Fruit fly (Drosophila melanogaster) whole organism, embryonic: Measurements from ENCODE around the gene Elp3.

Experiments
- Awh ChIP-seq: fragments of 200-800 bp; sonication (Bioruptor generic); IDR thresholded peaks from 2 replicates; pipeline ENCODE4, ENCODE4 v1.3.6; 2022; ENCODE audit warnings: missing biosample characterization, missing genetic modification characterization
- CG10431 ChIP-seq: fragments of 200-800 bp; sonication (Bioruptor generic); optimal IDR thresholded peaks from 3 replicates; lab custom pipeline; 2018; ENCODE audit warnings: missing biosample characterization, mild to moderate bottlenecking, missing genetic modification characterization
- CG10543 ChIP-seq: fragments of 200-800 bp; sonication (Bioruptor generic); optimal IDR thresholded peaks from 3 replicates; lab custom pipeline; 2017; ENCODE audit warnings: missing biosample characterization, mild to moderate bottlenecking, missing genetic modification characterization, moderate library complexity
- CG12219 ChIP-seq: fragments of 200-800 bp; sonication (Bioruptor generic); optimal IDR thresholded peaks from 3 replicates; lab custom pipeline; 2018; ENCODE audit warnings: missing biosample characterization, mild to moderate bottlenecking, missing genetic modification characterization
- CG12942 ChIP-seq: fragments of 200-800 bp; sonication (Bioruptor generic); optimal IDR thresholded peaks from 3 replicates; lab custom pipeline; 2016; ENCODE audit warnings: missing biosample characterization, missing genetic modification characterization
- CG13894 ChIP-seq: fragments of 200-800 bp; sonication (Bioruptor generic); optimal IDR thresholded peaks from 3 replicates; lab custom pipeline; 2018; ENCODE audit warnings: missing biosample characterization, mild to moderate bottlenecking, missing genetic modification characterization, moderate library complexity
- CG1603 ChIP-seq: fragments of 200-800 bp; sonication (Bioruptor generic); optimal IDR thresholded peaks from 2 replicates; lab custom pipeline; 2019; ENCODE audit warnings: missing biosample characterization, mild to moderate bottlenecking, missing genetic modification characterization, moderate library complexity
- CG1647 ChIP-seq: fragments of 200-800 bp; sonication (Bioruptor generic); optimal IDR thresholded peaks from 3 replicates; lab custom pipeline; 2016; ENCODE audit warnings: missing biosample characterization, missing genetic modification characterization
- CG1792 ChIP-seq: fragments of 200-800 bp; sonication (Bioruptor generic); optimal IDR thresholded peaks from 2 replicates; lab custom pipeline; 2016; ENCODE audit warnings: missing biosample characterization, missing genetic modification characterization
- CG30431 ChIP-seq: fragments of 200-800 bp; sonication (Bioruptor generic); optimal IDR thresholded peaks from 2 replicates; lab custom pipeline; 2017; ENCODE audit warnings: missing biosample characterization, missing genetic modification characterization
- CG32767 ChIP-seq: fragments of 200-800 bp; sonication (Bioruptor generic); IDR thresholded peaks from 2 replicates; pipeline ENCODE4 v1.3.6; 2022; ENCODE audit warnings: missing biosample characterization, missing genetic modification characterization
- CG34224 ChIP-seq: fragments of 200-800 bp; sonication (Bioruptor generic); IDR thresholded peaks from 3 replicates; pipeline ENCODE4 v1.3.6; 2022; ENCODE audit warnings: missing biosample characterization, missing genetic modification characterization; ENCODE audit not compliant: partially characterized antibody
- CG4328 ChIP-seq: fragments of 200-800 bp; sonication (Bioruptor generic); optimal IDR thresholded peaks from 3 replicates; lab custom pipeline; 2017; ENCODE audit warnings: missing biosample characterization, missing genetic modification reagents, missing genetic modification characterization
- CG7271 ChIP-seq: fragments of 200-800 bp; sonication (Bioruptor generic); optimal IDR thresholded peaks from 2 replicates; lab custom pipeline; 2018; ENCODE audit warnings: missing biosample characterization, mild to moderate bottlenecking, missing genetic modification characterization, moderate library complexity
- CG7839 ChIP-seq: fragments of 200-800 bp; sonication (Bioruptor generic); optimal IDR thresholded peaks from 3 replicates; lab custom pipeline; 2018; ENCODE audit warnings: missing biosample characterization, mild to moderate bottlenecking, missing genetic modification characterization, moderate library complexity
- CG9727 ChIP-seq: fragments of 200-800 bp; sonication (Bioruptor generic); optimal IDR thresholded peaks from 3 replicates; lab custom pipeline; 2017; ENCODE audit warnings: missing biosample characterization, mild to moderate bottlenecking, missing genetic modification characterization
- CG9876 ChIP-seq: fragments of 200-800 bp; sonication (Bioruptor generic); optimal IDR thresholded peaks from 2 replicates; lab custom pipeline; 2016; ENCODE audit warnings: missing biosample characterization, missing genetic modification characterization
- CkIIα-i1 ChIP-seq: fragments of 200-800 bp; sonication (Bioruptor generic); IDR thresholded peaks from 2 replicates; pipeline ENCODE4 v1.3.6; 2022; ENCODE audit warnings: missing biosample characterization, missing genetic modification characterization
- D ChIP-seq, 2 experiments: fragments of 200-800 bp in 1 of 2; fragments of >200 bp in 1 of 2; sonication (Bioruptor generic) in 1 of 2; optimal IDR thresholded peaks; 2 replicates in 1 of 2; 3 replicates in 1 of 2; lab custom pipeline; 2017; ENCODE audit warnings: mild to moderate bottlenecking in 1 of 2, missing biosample characterization in 1 of 2, missing genetic modification characterization in 1 of 2, missing genetic modification reagents in 1 of 2
- ERR ChIP-seq: fragments of 200-800 bp; sonication (Bioruptor generic); optimal IDR thresholded peaks from 2 replicates; lab custom pipeline; 2016; ENCODE audit warnings: missing biosample characterization, missing genetic modification characterization
- Fer1 ChIP-seq: fragments of 200-800 bp; sonication (Bioruptor generic); optimal IDR thresholded peaks from 2 replicates; lab custom pipeline; 2017; ENCODE audit warnings: missing biosample characterization, mild to moderate bottlenecking, missing genetic modification characterization
- GATAe ChIP-seq: fragments of 200-800 bp; sonication (Bioruptor generic); conservative IDR thresholded peaks from 2 replicates; pipeline ENCODE4 v1.3.6; 2022; ENCODE audit warnings: missing biosample characterization, missing genetic modification characterization
- H2.0 ChIP-seq: fragments of 200-800 bp; sonication (Bioruptor generic); IDR thresholded peaks from 2 replicates; pipeline ENCODE4 v1.3.6; 2022; ENCODE audit warnings: missing biosample characterization, missing genetic modification characterization
- HHEX ChIP-seq: fragments of 200-800 bp; sonication (Bioruptor generic); optimal IDR thresholded peaks from 3 replicates; lab custom pipeline; 2017; ENCODE audit warnings: missing biosample characterization, mild to moderate bottlenecking, missing genetic modification characterization, missing genetic modification reagents
- HLH3B ChIP-seq: fragments of 200-800 bp; sonication (Bioruptor generic); IDR thresholded peaks from 2 replicates; pipeline ENCODE4 v1.3.6; 2022; ENCODE audit warnings: missing biosample characterization, missing genetic modification characterization
- NC2α ChIP-seq: fragments of 200-800 bp; sonication (Bioruptor generic); optimal IDR thresholded peaks from 2 replicates; lab custom pipeline; 2016; ENCODE audit warnings: missing biosample characterization, missing genetic modification characterization
- Optix ChIP-seq: fragments of 200-800 bp; sonication (Bioruptor generic); IDR thresholded peaks from 3 replicates; pipeline ENCODE4 v1.3.6; 2022; ENCODE audit warnings: missing biosample characterization, missing genetic modification characterization
- Usf ChIP-seq: fragments of 200-800 bp; sonication (Bioruptor generic); optimal IDR thresholded peaks from 2 replicates; lab custom pipeline; 2017; ENCODE audit warnings: missing genotype, missing biosample characterization, missing genetic modification characterization
- ac ChIP-seq: fragments of 200-800 bp; sonication (Bioruptor generic); optimal IDR thresholded peaks from 3 replicates; lab custom pipeline; 2017; ENCODE audit warnings: missing biosample characterization, mild to moderate bottlenecking, missing genetic modification characterization
- amos ChIP-seq: fragments of 200-800 bp; sonication (Bioruptor generic); IDR thresholded peaks from 2 replicates; pipeline ENCODE4 v1.3.6; 2022; ENCODE audit warnings: missing biosample characterization, missing genetic modification characterization; ENCODE audit not compliant: partially characterized antibody
- bcd ChIP-seq: fragments of 200-800 bp; sonication (Bioruptor generic); optimal IDR thresholded peaks from 2 replicates; lab custom pipeline; 2017; ENCODE audit warnings: missing biosample characterization, mild to moderate bottlenecking, missing genetic modification characterization
- chif ChIP-seq, 2 experiments: fragments of 200-800 bp; sonication (Bioruptor generic); optimal IDR thresholded peaks; 3 replicates each; lab custom pipeline; 2016; ENCODE audit warnings: missing biosample characterization in 2 of 2, missing genetic modification characterization in 2 of 2
- crp ChIP-seq, 2 experiments: fragments of 200-800 bp; sonication (Bioruptor generic); optimal IDR thresholded peaks; 2 replicates in 1 of 2; 3 replicates in 1 of 2; lab custom pipeline; 2017; ENCODE audit warnings: missing biosample characterization in 2 of 2, missing genetic modification characterization in 2 of 2, mild to moderate bottlenecking in 1 of 2, moderate library complexity in 1 of 2
- cwo ChIP-seq: fragments of 200-800 bp; sonication (Bioruptor generic); optimal IDR thresholded peaks from 3 replicates; lab custom pipeline; 2017; ENCODE audit warnings: missing biosample characterization, missing genetic modification characterization, mild to moderate bottlenecking, moderate library complexity, missing genetic modification reagents
- ftz-f1 ChIP-seq: fragments of 200-800 bp; sonication (Bioruptor generic); optimal IDR thresholded peaks from 2 replicates; lab custom pipeline; 2016; ENCODE audit warnings: missing biosample characterization, missing genetic modification characterization
- h ChIP-seq: fragments of >200 bp; optimal IDR thresholded peaks from 2 replicates; lab custom pipeline; 2017
- ham ChIP-seq: fragments of 200-800 bp; sonication (Bioruptor generic); IDR thresholded peaks from 2 replicates; pipeline ENCODE4 v1.3.6; 2022; ENCODE audit warnings: missing biosample characterization, missing genetic modification characterization
- lab ChIP-seq: fragments of 200-800 bp; sonication (Bioruptor generic); optimal IDR thresholded peaks from 3 replicates; lab custom pipeline; 2017; ENCODE audit warnings: missing biosample characterization, missing genetic modification characterization, mild to moderate bottlenecking, moderate library complexity, missing genetic modification reagents
- lov ChIP-seq, 2 experiments: fragments of 200-800 bp in 1 of 2; fragments of >200 bp in 1 of 2; sonication (Bioruptor generic) in 1 of 2; IDR thresholded peaks in 1 of 2; optimal IDR thresholded peaks in 1 of 2; 2 replicates in 1 of 2; 3 replicates in 1 of 2; pipeline versions ENCODE4 v1.3.6 to Lab custom; 2017 to 2022; ENCODE audit warnings: missing biosample characterization in 1 of 2, missing genetic modification characterization in 1 of 2
- pfk ChIP-seq: fragments of 200-800 bp; sonication (Bioruptor generic); optimal IDR thresholded peaks from 2 replicates; lab custom pipeline; 2018; ENCODE audit warnings: missing biosample characterization, mild to moderate bottlenecking, missing genetic modification characterization, moderate library complexity
- ranshi ChIP-seq: fragments of 200-800 bp; sonication (Bioruptor generic); IDR thresholded peaks from 2 replicates; pipeline ENCODE4 v1.3.6; 2022; ENCODE audit warnings: missing biosample characterization, missing genetic modification characterization
- sima ChIP-seq: fragments of 200-800 bp; sonication (Bioruptor generic); optimal IDR thresholded peaks from 2 replicates; lab custom pipeline; 2016; ENCODE audit warnings: missing biosample characterization, missing genetic modification characterization
- sqz ChIP-seq: fragments of 200-800 bp; sonication (Bioruptor generic); optimal IDR thresholded peaks from 3 replicates; lab custom pipeline; 2018; ENCODE audit warnings: missing biosample characterization, mild to moderate bottlenecking, missing genetic modification characterization
- sr ChIP-seq: fragments of 200-800 bp; sonication (Bioruptor generic); IDR thresholded peaks from 3 replicates; pipeline ENCODE4 v1.3.6; 2022; ENCODE audit warnings: missing biosample characterization, missing genetic modification characterization
- stwl ChIP-seq: fragments of 200-800 bp; sonication (Bioruptor generic); optimal IDR thresholded peaks from 3 replicates; lab custom pipeline; 2018; ENCODE audit warnings: missing biosample characterization, mild to moderate bottlenecking, missing genetic modification characterization, moderate library complexity
- tgo ChIP-seq: fragments of 200-800 bp; sonication (Bioruptor generic); IDR thresholded peaks from 3 replicates; pipeline ENCODE4 v1.3.6; 2022; ENCODE audit warnings: missing biosample characterization, missing genetic modification characterization
- trem ChIP-seq: fragments of 200-800 bp; optimal IDR thresholded peaks from 3 replicates; lab custom pipeline; 2019; ENCODE audit warnings: missing biosample characterization, mild to moderate bottlenecking, missing genetic modification characterization, moderate library complexity
- vfl ChIP-seq: fragments of 200-800 bp; sonication (Bioruptor generic); optimal IDR thresholded peaks from 2 replicates; lab custom pipeline; 2016; ENCODE audit warnings: missing biosample characterization, missing genetic modification characterization
- zf30C ChIP-seq: fragments of 200-800 bp; sonication (Bioruptor generic); optimal IDR thresholded peaks from 3 replicates; lab custom pipeline; 2018; ENCODE audit warnings: missing biosample characterization, mild to moderate bottlenecking, missing genetic modification characterization

The Elp3 gene

dm6 chr2L:4454009-4454689 is 9.6 kb downstream of the Elp3 start, which contains the start of the genes Secp43 and ND-B8 (continued):
- TF ChIP-seq pfk (no peak), ham (no peak), stwl (tag; lab: Kevin White, UChicago) (peak; percentile 62), CG30431 (GFP tag; lab: Kevin White, UChicago) (no peak), sr (GFP tag; lab: Robert Waterston, UW) (no peak), CG32767 (GFP tag; lab: Robert Waterston, UW) (no peak), D (optimal IDR thresholded peaks at IDR 0.05; lab: Kevin White, UChicago) (no peak), D (GFP tag; optimal IDR thresholded peaks at IDR 0.05; lab: Kevin White, UChicago) (no peak), ranshi (GFP tag; lab: Robert Waterston, UW) (no peak), ftz-f1 (peak; percentile 26), CG1792 (GFP tag; lab: Kevin White, UChicago) (no peak), CG9727 (GFP tag; lab: Kevin White, UChicago) (no peak), amos (peak; percentile 80), CG1603 (tag; lab: Kevin White, UChicago) (peak; percentile 94), CG10543 (GFP tag; lab: Kevin White, UChicago) (no peak), ac (no peak), CG34224 (peak; percentile 62), HLH3B (GFP tag; lab: Robert Waterston, UW) (no peak), CG13894 (tag; lab: Kevin White, UChicago) (peak; percentile 65), vfl (GFP tag; lab: Kevin White, UChicago) (no peak), CkIIα-i1 (GFP tag; lab: Robert Waterston, UW) (no peak), ERR (GFP tag; lab: Kevin White, UChicago) (no peak), lov (optimal IDR thresholded peaks at IDR 0.05; lab: Kevin White, UChicago) (no peak), lov (GFP tag; IDR thresholded peaks at IDR 0.05; lab: Robert Waterston, UW) (no peak), chif (GFP tag; optimal IDR thresholded peaks at IDR 0.05; lab: Kevin White, UChicago) (no peak), CG7271 (no peak), crp (GFP tag; optimal IDR thresholded peaks at IDR 0.05; lab: Kevin White, UChicago) (peak in 1 of 2 experiments; percentile 58), CG10431 (GFP tag; lab: Kevin White, UChicago) (no peak), CG9876 (GFP tag; lab: Kevin White, UChicago) (no peak), NC2α (GFP tag; lab: Kevin White, UChicago) (no peak), CG7839 (tag; lab: Kevin White, UChicago) (no peak), Usf (GFP tag; lab: Kevin White, UChicago) (no peak), bcd (GFP tag; lab: Kevin White, UChicago) (peak; percentile 21), tgo (GFP tag; lab: Robert Waterston, UW) (no peak), cwo (no peak), GATAe (no peak), trem (tag; lab: Kevin White, UChicago) (peak; percentile 75), Awh (no peak), Optix (GFP tag; lab: Robert Waterston, UW) (no peak), zf30C (GFP tag; lab: Kevin White, UChicago) (no peak), h (lab: Kevin White, UChicago) (no peak), sqz (GFP tag; lab: Kevin White, UChicago) (no peak), sima (GFP tag; lab: Kevin White, UChicago) (no peak), CG12942 (no peak), lab (no peak), HHEX (no peak), CG12219 (GFP tag; lab: Kevin White, UChicago) (no peak), CG4328 (GFP tag; lab: Kevin White, UChicago) (no peak), H2.0 (GFP tag; lab: Robert Waterston, UW) (no peak), CG1647 (GFP tag; lab: Kevin White, UChicago) (no peak), Fer1 (GFP tag; lab: Kevin White, UChicago) (peak; percentile 15)
